Fruit fly (Drosophila melanogaster): ENCODE measurements around the gene mei-41.

Gene mei-41

dm6 chrX:16371923-16372322 is 19.6 kb upstream of the mei-41 start (continued):
- TF ChIP-seq Chrac-16 (GFP tag; optimal IDR thresholded peaks at IDR 0.05) (peak; percentile 14), Sry-β (GFP tag; optimal IDR thresholded peaks at IDR 0.05) (no peak), shn (GFP tag; optimal IDR thresholded peaks at IDR 0.05) (no peak), CG30403 (GFP tag; optimal IDR thresholded peaks at IDR 0.05) (peak; percentile 28), CG10979 (tag; optimal IDR thresholded peaks at IDR 0.05) (peak; percentile 10), D19A (tag; optimal IDR thresholded peaks at IDR 0.05) (peak; percentile 2), TFAM (GFP tag; optimal IDR thresholded peaks at IDR 0.05) (no peak), CG15073 (GFP tag; optimal IDR thresholded peaks at IDR 0.05) (no peak), CG4820 (GFP tag; optimal IDR thresholded peaks at IDR 0.05) (no peak), Sry-δ (GFP tag; optimal IDR thresholded peaks at IDR 0.05) (no peak), sens (GFP tag) (peak; percentile 69), cg (GFP tag; optimal IDR thresholded peaks at IDR 0.05) (no peak), lilli (GFP tag; optimal IDR thresholded peaks at IDR 0.05) (peak; percentile 13), CG17328 (GFP tag; IDR thresholded peaks at IDR 0.05) (no peak), CG12155 (GFP tag; optimal IDR thresholded peaks at IDR 0.05) (peak; percentile 2), PHDP (tag; optimal IDR thresholded peaks at IDR 0.05) (peak; percentile 20), tx (GFP tag; optimal IDR thresholded peaks at IDR 0.05) (no peak), CG2120 (GFP tag; optimal IDR thresholded peaks at IDR 0.05) (peak; percentile 24), bigmax (GFP tag; optimal IDR thresholded peaks at IDR 0.05) (no peak), CG10267 (tag; optimal IDR thresholded peaks at IDR 0.05) (peak; percentile 12), NFAT (GFP tag; IDR thresholded peaks at IDR 0.05) (no peak), fd3F (GFP tag; optimal IDR thresholded peaks at IDR 0.05) (no peak), gsb (GFP tag; IDR thresholded peaks at IDR 0.05) (no peak), CG13775 (GFP tag; optimal IDR thresholded peaks at IDR 0.05) (no peak), CG10147 (GFP tag; optimal IDR thresholded peaks at IDR 0.05) (no peak), fd64A (GFP tag; optimal IDR thresholded peaks at IDR 0.05) (no peak), Rfx (GFP tag; IDR thresholded peaks at IDR 0.05) (no peak), Hsf (GFP tag; optimal IDR thresholded peaks at IDR 0.05) (peak; percentile 14), lola (GFP tag; optimal IDR thresholded peaks at IDR 0.05) (no peak), CG1832 (GFP tag; optimal IDR thresholded peaks at IDR 0.05) (no peak), CG17612 (GFP tag; IDR thresholded peaks at IDR 0.05) (no peak), CG3065 (GFP tag; optimal IDR thresholded peaks at IDR 0.05) (no peak), CG18262 (tag; optimal IDR thresholded peaks at IDR 0.05) (peak; percentile 36), Drgx (GFP tag; IDR thresholded peaks at IDR 0.05) (peak; percentile 52; the same call in 1 of the 2 replicates), Hr3 (GFP tag; optimal IDR thresholded peaks at IDR 0.05) (no peak), CG6854 (GFP tag; optimal IDR thresholded peaks at IDR 0.05) (no peak), crp (GFP tag; optimal IDR thresholded peaks at IDR 0.05) (peak in 1 of 2 experiments; percentile 5), zf30C (GFP tag; optimal IDR thresholded peaks at IDR 0.05) (peak; percentile 17), Sox100B (GFP tag; optimal IDR thresholded peaks at IDR 0.05) (peak; percentile 46)

dm6 chrX:16372492-16373350 is 18.8 kb upstream of the mei-41 start, which contains the start of gene Fur2:
Gene Fur2 (plus strand): TSS chrX:16373086.
- TF ChIP-seq dpn (GFP tag; optimal IDR thresholded peaks at IDR 0.05) (no peak), Hr78 (GFP tag; optimal IDR thresholded peaks at IDR 0.05) (no peak), CG14050 (GFP tag; IDR thresholded peaks at IDR 0.05) (no peak), CG8281 (tag; optimal IDR thresholded peaks at IDR 0.05) (peak; percentile 52), Deaf1 (tag; optimal IDR thresholded peaks at IDR 0.05) (peak; percentile 79), Awh (GFP tag; IDR thresholded peaks at IDR 0.05) (no peak), tin (GFP tag; optimal IDR thresholded peaks at IDR 0.05) (no peak), HLH3B (GFP tag; IDR thresholded peaks at IDR 0.05) (no peak), so (GFP tag; IDR thresholded peaks at IDR 0.05) (no peak), phol (tag; optimal IDR thresholded peaks at IDR 0.05) (no peak), CG5953 (GFP tag; IDR thresholded peaks at IDR 0.05) (no peak), CG16863 (GFP tag; optimal IDR thresholded peaks at IDR 0.05) (no peak), CG5180 (GFP tag; optimal IDR thresholded peaks at IDR 0.05) (peak; percentile 75)

All from whole organism, embryonic.